Fruit fly (Drosophila melanogaster) whole organism, wandering third instar larva: ENCODE measurements around the gene srp.
A peak's percentile ranks its signal among the peaks of the same experiment; 100 is the strongest.

ENCODE experiments used
- Abd-B ChIP-seq: fragments of >200 bp; optimal IDR thresholded peaks from 2 replicates; lab custom pipeline; 2017; ENCODE audit warnings: missing biosample characterization, missing genetic modification characterization
- CG9705 ChIP-seq: fragments of 200-800 bp; sonication (Bioruptor generic); optimal IDR thresholded peaks from 2 replicates; lab custom pipeline; 2018; ENCODE audit warnings: missing biosample characterization, mild to moderate bottlenecking, missing genetic modification characterization
- Dfd ChIP-seq: fragments of >200 bp; optimal IDR thresholded peaks from 2 replicates; lab custom pipeline; 2017; ENCODE audit warnings: missing biosample characterization, missing genetic modification characterization
- Dif ChIP-seq: fragments of 200-275, 200-300 bp; sonication (Bioruptor generic); optimal IDR thresholded peaks from 2 replicates; lab custom pipeline; 2018; ENCODE audit warnings: missing biosample characterization, missing genetic modification characterization; ENCODE audit not compliant: partially characterized antibody
- GATAd ChIP-seq: sonication (Bioruptor generic); optimal IDR thresholded peaks from 2 replicates; lab custom pipeline; 2016; ENCODE audit warnings: missing biosample characterization, missing genetic modification characterization
- HLH106 ChIP-seq: fragments of 200-800 bp; optimal IDR thresholded peaks from 3 replicates; lab custom pipeline; 2019; ENCODE audit warnings: missing biosample characterization, mild to moderate bottlenecking, missing genetic modification characterization, moderate library complexity
- Hnf4 ChIP-seq: fragments of 200-800 bp; sonication (Bioruptor generic); optimal IDR thresholded peaks from 2 replicates; lab custom pipeline; 2016; ENCODE audit warnings: missing biosample characterization, mild to moderate bottlenecking, missing genetic modification characterization
- Hr78 ChIP-seq: fragments of >200 bp; optimal IDR thresholded peaks from 2 replicates; lab custom pipeline; 2017; ENCODE audit warnings: missing biosample characterization, missing genetic modification characterization
- Hr83 ChIP-seq: fragments of 200-300 bp; sonication (Bioruptor generic); optimal IDR thresholded peaks from 2 replicates; lab custom pipeline; 2016; ENCODE audit warnings: missing biosample characterization, mild to moderate bottlenecking, missing genetic modification characterization, moderate library complexity; ENCODE audit not compliant: poor library complexity, severe bottlenecking
- Jra ChIP-seq: sonication (Bioruptor generic); optimal IDR thresholded peaks from 2 replicates; lab custom pipeline; 2016; ENCODE audit warnings: missing biosample characterization, missing genetic modification characterization
- Mio ChIP-seq: sonication (Bioruptor generic); optimal IDR thresholded peaks from 2 replicates; lab custom pipeline; 2016; ENCODE audit warnings: missing biosample characterization, missing genetic modification characterization
- Myc ChIP-seq: fragments of >200 bp; optimal IDR thresholded peaks from 2 replicates; lab custom pipeline; 2017
- N ChIP-seq: fragments of >200 bp; optimal IDR thresholded peaks from 2 replicates; lab custom pipeline; 2018; ENCODE audit warnings: missing biosample characterization, missing external identifiers, missing genetic modification characterization
- OdsH ChIP-seq: fragments of 200-800 bp; sonication (Bioruptor generic); optimal IDR thresholded peaks from 2 replicates; lab custom pipeline; 2016; ENCODE audit warnings: missing biosample characterization, mild to moderate bottlenecking, missing genetic modification characterization
- Rel ChIP-seq, 2 experiments: fragments of 200-800 bp; sonication (Bioruptor generic) in 1 of 2; optimal IDR thresholded peaks; 2 replicates in 1 of 2; 3 replicates in 1 of 2; lab custom pipeline; 2016 to 2019; ENCODE audit warnings: mild to moderate bottlenecking in 2 of 2, missing biosample characterization in 2 of 2, missing genetic modification characterization in 2 of 2, moderate library complexity in 1 of 2
- Sp1 ChIP-seq: fragments of 200-800 bp; sonication (Bioruptor generic); optimal IDR thresholded peaks from 3 replicates; lab custom pipeline; 2019; ENCODE audit warnings: missing biosample characterization, mild to moderate bottlenecking, missing genetic modification characterization, moderate library complexity
- Vsx2 ChIP-seq: fragments of 200-300, 225-300 bp; sonication (Bioruptor generic); optimal IDR thresholded peaks from 2 replicates; lab custom pipeline; 2018; ENCODE audit warnings: missing biosample characterization, missing genetic modification characterization; ENCODE audit not compliant: partially characterized antibody
- br ChIP-seq: fragments of 200-800 bp; sonication (Bioruptor generic); optimal IDR thresholded peaks from 2 replicates; lab custom pipeline; 2016; ENCODE audit warnings: missing biosample characterization, missing genetic modification characterization
- brk ChIP-seq: fragments of 200-800 bp; sonication (Bioruptor generic); optimal IDR thresholded peaks from 2 replicates; lab custom pipeline; 2016; ENCODE audit warnings: missing biosample characterization, mild to moderate bottlenecking, missing genetic modification characterization
- dl ChIP-seq, 2 experiments: fragments of 175-275, 200-275 bp in 1 of 2; fragments of 200-275 bp in 1 of 2; sonication (Bioruptor generic); optimal IDR thresholded peaks; lab custom pipeline; 2018; ENCODE audit warnings: mild to moderate bottlenecking in 2 of 2, missing biosample characterization in 2 of 2, missing genetic modification characterization in 2 of 2, moderate library complexity in 2 of 2; ENCODE audit not compliant: partially characterized antibody in 2 of 2, insufficient read depth in 1 of 2
- dmrt93B ChIP-seq: fragments of 200-800 bp; sonication (Bioruptor generic); optimal IDR thresholded peaks from 2 replicates; lab custom pipeline; 2018; ENCODE audit warnings: missing biosample characterization, mild to moderate bottlenecking, missing genetic modification characterization
- dsf ChIP-seq: sonication (Bioruptor generic); optimal IDR thresholded peaks from 2 replicates; lab custom pipeline; 2016; ENCODE audit warnings: missing biosample characterization, missing genetic modification characterization, borderline replicate concordance
- ey ChIP-seq: fragments of 200-800 bp; sonication (Bioruptor generic); optimal IDR thresholded peaks from 2 replicates; lab custom pipeline; 2016; ENCODE audit warnings: missing biosample characterization, missing genetic modification characterization
- foxo ChIP-seq, 2 experiments: fragments of 200-800 bp; sonication (Bioruptor generic); optimal IDR thresholded peaks; 2 replicates in 1 of 2; 3 replicates in 1 of 2; lab custom pipeline; 2016 to 2017; ENCODE audit warnings: missing biosample characterization in 2 of 2, missing genetic modification characterization in 2 of 2
- fru ChIP-seq: fragments of 200-800 bp; sonication (Bioruptor generic); optimal IDR thresholded peaks from 3 replicates; lab custom pipeline; 2016; ENCODE audit warnings: missing biosample characterization, mild to moderate bottlenecking, missing genetic modification characterization
- h ChIP-seq: fragments of 200-800 bp; sonication (Bioruptor generic); optimal IDR thresholded peaks from 3 replicates; lab custom pipeline; 2016; ENCODE audit warnings: missing biosample characterization, mild to moderate bottlenecking, missing genetic modification characterization
- jim ChIP-seq: fragments of 175-275, 200-325 bp; sonication (Bioruptor generic); optimal IDR thresholded peaks from 2 replicates; lab custom pipeline; 2016; ENCODE audit warnings: missing biosample characterization, mild to moderate bottlenecking, missing genetic modification characterization
- pan ChIP-seq: fragments of >200 bp; optimal IDR thresholded peaks from 2 replicates; lab custom pipeline; 2017
- psq ChIP-seq: fragments of 200-800 bp; sonication (Bioruptor generic); optimal IDR thresholded peaks from 3 replicates; lab custom pipeline; 2017; ENCODE audit warnings: missing biosample characterization, mild to moderate bottlenecking, missing genetic modification characterization, moderate library complexity
- rgr ChIP-seq: fragments of 200-800 bp; sonication (Bioruptor generic); optimal IDR thresholded peaks from 3 replicates; lab custom pipeline; 2016; ENCODE audit warnings: missing biosample characterization, mild to moderate bottlenecking, missing genetic modification characterization
- sage ChIP-seq: fragments of 200-800 bp; sonication (Bioruptor generic); optimal IDR thresholded peaks from 2 replicates; lab custom pipeline; 2016; ENCODE audit warnings: missing biosample characterization, mild to moderate bottlenecking, missing genetic modification characterization
- sv ChIP-seq: fragments of 200-800 bp; sonication (Bioruptor generic); optimal IDR thresholded peaks from 3 replicates; lab custom pipeline; 2016; ENCODE audit warnings: missing biosample characterization, missing genetic modification characterization
- tai ChIP-seq: sonication (Bioruptor generic); optimal IDR thresholded peaks from 2 replicates; lab custom pipeline; 2016; ENCODE audit warnings: missing biosample characterization, missing genetic modification characterization
- usp ChIP-seq: fragments of >200 bp; optimal IDR thresholded peaks from 2 replicates; lab custom pipeline; 2017; ENCODE audit warnings: missing biosample characterization, missing genetic modification characterization
- woc ChIP-seq: sonication (Bioruptor generic); optimal IDR thresholded peaks from 2 replicates; lab custom pipeline; 2016; ENCODE audit warnings: missing biosample characterization, mild to moderate bottlenecking, missing genetic modification characterization

Gene srp

dm6 chr3R:16022005-16022404, 36.1 kb downstream of the srp start:
- TF ChIP-seq N (GFP tag; lab: Kevin White, UChicago) = no peak
- TF ChIP-seq woc (GFP tag; lab: Kevin White, UChicago) = no peak
- TF ChIP-seq Myc = no peak
- no peak for TF ChIP-seq Jra
- TF ChIP-seq GATAd (GFP tag; lab: Kevin White, UChicago) = no peak
- no peak for TF ChIP-seq Hnf4 (GFP tag; lab: Kevin White, UChicago)
- TF ChIP-seq rgr (GFP tag; lab: Kevin White, UChicago) = no peak
- no peak for TF ChIP-seq jim (GFP tag; lab: Kevin White, UChicago)
- TF ChIP-seq Abd-B (GFP tag; lab: Kevin White, UChicago) = no peak
- TF ChIP-seq ey (GFP tag; lab: Kevin White, UChicago) = no peak
- no peak for TF ChIP-seq psq (GFP tag; lab: Kevin White, UChicago)
- no peak for TF ChIP-seq Hr78 (GFP tag; lab: Kevin White, UChicago)
- no peak for TF ChIP-seq Mio (GFP tag; lab: Kevin White, UChicago)
- no peak for TF ChIP-seq Sp1
- TF ChIP-seq CG9705 (GFP tag; lab: Kevin White, UChicago) = no peak
- no peak for TF ChIP-seq usp (GFP tag; lab: Kevin White, UChicago)
- no peak for TF ChIP-seq Dif (GFP tag; lab: Kevin White, UChicago)
- TF ChIP-seq tai (GFP tag; lab: Kevin White, UChicago) = no peak

DNA sequence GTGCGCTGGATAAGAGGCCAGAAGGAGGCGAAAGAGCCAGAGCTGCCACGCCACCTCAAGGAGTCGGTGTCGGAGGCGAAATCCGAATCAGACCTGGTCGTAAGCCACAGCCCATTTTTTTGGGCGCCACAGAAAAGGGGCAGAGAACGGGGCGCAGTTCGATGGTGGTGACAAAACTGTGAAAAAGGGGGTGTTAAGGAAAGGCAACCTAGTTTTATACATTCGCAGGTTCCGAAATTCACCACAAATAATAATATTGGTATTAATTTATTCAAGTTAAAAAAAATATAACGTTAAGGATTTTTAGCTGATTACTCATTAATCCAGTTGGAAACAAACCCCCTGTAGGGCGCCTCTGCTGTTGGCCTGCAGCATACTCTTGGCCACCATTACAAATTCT, 37.7 kb downstream of the srp start:
- TF ChIP-seq pan (lab: Kevin White, UChicago) (no peak), GATAd (GFP tag; lab: Kevin White, UChicago) (no peak), foxo (GFP tag; optimal IDR thresholded peaks at IDR 0.05; lab: Kevin White, UChicago) (no peak), sage (no peak), brk (GFP tag; lab: Kevin White, UChicago) (no peak), dsf (GFP tag; lab: Kevin White, UChicago) (no peak), Rel (GFP tag; optimal IDR thresholded peaks at IDR 0.05; lab: Kevin White, UChicago) (no peak), Rel (tag; optimal IDR thresholded peaks at IDR 0.05; lab: Kevin White, UChicago) (no peak), Vsx2 (GFP tag; lab: Kevin White, UChicago) (no peak), Dfd (GFP tag; lab: Kevin White, UChicago) (no peak), br (GFP tag; lab: Kevin White, UChicago) (no peak), fru (GFP tag; lab: Kevin White, UChicago) (no peak), woc (GFP tag; lab: Kevin White, UChicago) (no peak)

- TF ChIP-seq dl (GFP tag; optimal IDR thresholded peaks at IDR 0.05; lab: Kevin White, UChicago; ENCODE audit: insufficient read depth in 1 of 2, partially characterized antibody in 2 of 2) (no peak), Dif (GFP tag; lab: Kevin White, UChicago) (peak; percentile 18), sv (GFP tag; lab: Kevin White, UChicago) (no peak)
Measured at dm6 chr3R:16024110-16024509, 38.2 kb downstream of the srp start.

dm6 chr3R:16025587-16026223, 39.8 kb downstream of the srp start, which contains the start of gene pnr:
pnr (plus strand) TSS chr3R:16026079.
- no peak for TF ChIP-seq br (GFP tag; lab: Kevin White, UChicago)
- TF ChIP-seq sage = no peak
- peak; percentile 22 for TF ChIP-seq h
- no peak for TF ChIP-seq OdsH (GFP tag; lab: Kevin White, UChicago)
- no peak for TF ChIP-seq HLH106 (tag; lab: Kevin White, UChicago)
- TF ChIP-seq Dif (GFP tag; lab: Kevin White, UChicago) = peak; percentile 51
- peak; percentile 2 for TF ChIP-seq rgr (GFP tag; lab: Kevin White, UChicago)
- TF ChIP-seq fru (GFP tag; lab: Kevin White, UChicago) = no peak
- TF ChIP-seq psq (GFP tag; lab: Kevin White, UChicago) = peak; percentile 5
- peak; percentile 76 for TF ChIP-seq Vsx2 (GFP tag; lab: Kevin White, UChicago)
- TF ChIP-seq Hnf4 (GFP tag; lab: Kevin White, UChicago) = no peak
- peak; percentile 3 for TF ChIP-seq Jra
- TF ChIP-seq ey (GFP tag; lab: Kevin White, UChicago) = no peak
- TF ChIP-seq dl (GFP tag; optimal IDR thresholded peaks at IDR 0.05; lab: Kevin White, UChicago; ENCODE audit: insufficient read depth in 1 of 2, partially characterized antibody in 2 of 2) = peak; percentile 42 to 58
- no peak for TF ChIP-seq Sp1
- peak; percentile 14 for TF ChIP-seq N (GFP tag; lab: Kevin White, UChicago)
- no peak for TF ChIP-seq jim (GFP tag; lab: Kevin White, UChicago)
- no peak for TF ChIP-seq woc (GFP tag; lab: Kevin White, UChicago)
- TF ChIP-seq tai (GFP tag; lab: Kevin White, UChicago) = no peak
- TF ChIP-seq Mio (GFP tag; lab: Kevin White, UChicago) = no peak
- peak; percentile 53 for TF ChIP-seq Hr83 (GFP tag; lab: Kevin White, UChicago)
- TF ChIP-seq Dfd (GFP tag; lab: Kevin White, UChicago) = no peak
- no peak for TF ChIP-seq Myc
- TF ChIP-seq usp (GFP tag; lab: Kevin White, UChicago) = no peak
- no peak for TF ChIP-seq dmrt93B (GFP tag; lab: Kevin White, UChicago)
- no peak for TF ChIP-seq Rel (GFP tag; optimal IDR thresholded peaks at IDR 0.05; lab: Kevin White, UChicago)
- TF ChIP-seq Rel (tag; optimal IDR thresholded peaks at IDR 0.05; lab: Kevin White, UChicago) = peak; percentile 46
